Worm (Caenorhabditis elegans): Measurements from ENCODE around the gene tba-8.
A peak's percentile ranks its signal among the peaks of the same experiment; 100 is the strongest.

tba-8 gene

ce11 chrX:9465722-9466132, 7.6 kb upstream of the tba-8 start (continued):
- peak; percentile 100 for TF ChIP-seq lin-40 (tag; optimal IDR thresholded peaks at IDR 0.05)
- peak; percentile 99 for TF ChIP-seq K11D2.4 (GFP tag; IDR thresholded peaks at IDR 0.05)
- TF ChIP-seq ama-1 (optimal IDR thresholded peaks at IDR 0.05), result no peak
- peak in 1 of 2 experiments; percentile 60 for TF ChIP-seq ama-1 (GFP tag; optimal IDR thresholded peaks at IDR 0.05)
- TF ChIP-seq ccch-3 (GFP tag; optimal IDR thresholded peaks at IDR 0.05), result peak; percentile 94
- TF ChIP-seq pbrm-1 (GFP tag; IDR thresholded peaks at IDR 0.05), result peak; percentile 95
- peak; percentile 100 for TF ChIP-seq repo-1 (tag; optimal IDR thresholded peaks at IDR 0.05)
- no peak for TF ChIP-seq him-1 (tag; optimal IDR thresholded peaks at IDR 0.05)
- TF ChIP-seq tbp1 (GFP tag; optimal IDR thresholded peaks at IDR 0.05), result peak; percentile 81
- TF ChIP-seq ztf-18 (tag; optimal IDR thresholded peaks at IDR 0.05), result peak; percentile 64
- peak in 1 of 2 experiments; percentile 72 for TF ChIP-seq rec-8 (tag; optimal IDR thresholded peaks at IDR 0.05)
- peak; percentile 97; the same call in 1 of the 2 replicates for TF ChIP-seq cebp-2 (GFP tag; IDR thresholded peaks at IDR 0.05)
- TF ChIP-seq fkh-3 (tag; optimal IDR thresholded peaks at IDR 0.05), result no peak
- peak; percentile 99 for TF ChIP-seq B0336.3 (GFP tag; IDR thresholded peaks at IDR 0.05)
- TF ChIP-seq K12H6.12 (tag; optimal IDR thresholded peaks at IDR 0.05), result peak; percentile 97
- TF ChIP-seq dpff-1 (tag; optimal IDR thresholded peaks at IDR 0.05), result peak; percentile 93
- TF ChIP-seq attf-3 (GFP tag; conservative IDR thresholded peaks at IDR 0.05), result peak; percentile 54
- no peak for TF ChIP-seq F37B4.10 (GFP tag; IDR thresholded peaks at IDR 0.05)
- peak; percentile 80 for TF ChIP-seq unc-62 (GFP tag; optimal IDR thresholded peaks at IDR 0.05)
- no peak for TF ChIP-seq zfh-2 (GFP tag; conservative IDR thresholded peaks at IDR 0.05)
- TF ChIP-seq dpl-1 (GFP tag; optimal IDR thresholded peaks at IDR 0.05), result no peak
- peak; percentile 98 for TF ChIP-seq Y53G8AR.9 (GFP tag; conservative IDR thresholded peaks at IDR 0.05)
- TF ChIP-seq pha-4 (tag; optimal IDR thresholded peaks at IDR 0.05), result peak; percentile 91
- peak; percentile 96 for TF ChIP-seq chd-7 (tag; optimal IDR thresholded peaks at IDR 0.05)
- TF ChIP-seq Y67H2A.10 (GFP tag; conservative IDR thresholded peaks at IDR 0.05), result peak; percentile 36; the same call in 1 of the 2 replicates
- TF ChIP-seq ceh-58 (GFP tag; IDR thresholded peaks at IDR 0.05), result 0 out of 2 replicates have a peak, but pooled peaks have one; percentile 82
- peak; percentile 98 for TF ChIP-seq dox-1 (GFP tag; IDR thresholded peaks at IDR 0.05)
- TF ChIP-seq Y95B8A.8 (GFP tag; IDR thresholded peaks at IDR 0.05), result peak; percentile 85
- TF ChIP-seq gei-17 (GFP tag; optimal IDR thresholded peaks at IDR 0.05), result peak; percentile 99
- TF ChIP-seq ceh-79 (tag; optimal IDR thresholded peaks at IDR 0.05), result peak; percentile 73
- no peak for TF ChIP-seq nfya-1 (tag; optimal IDR thresholded peaks at IDR 0.05; ENCODE audit: borderline replicate concordance, insufficient read depth)
- TF ChIP-seq rpc-1 (optimal IDR thresholded peaks at IDR 0.05), result peak; percentile 8
- TF ChIP-seq rpc-1 (tag; optimal IDR thresholded peaks at IDR 0.05), result no peak
- no peak for TF ChIP-seq ztf-25 (GFP tag; IDR thresholded peaks at IDR 0.05)
- no peak for TF ChIP-seq Y53F4B.3 (GFP tag; IDR thresholded peaks at IDR 0.05)
- peak; percentile 92 for TF ChIP-seq ztf-22 (GFP tag; optimal IDR thresholded peaks at IDR 0.05)
- TF ChIP-seq unc-130 (GFP tag; optimal IDR thresholded peaks at IDR 0.05), result peak; percentile 60
- peak; percentile 65; the same call in 1 of the 2 replicates for TF ChIP-seq ztf-6 (GFP tag; IDR thresholded peaks at IDR 0.05)
- no peak for TF ChIP-seq hlh-26 (GFP tag; conservative IDR thresholded peaks at IDR 0.05)
- TF ChIP-seq snpc-3.4 (tag; optimal IDR thresholded peaks at IDR 0.05), result peak; percentile 49
- peak; percentile 63 for TF ChIP-seq B0261.1 (tag; optimal IDR thresholded peaks at IDR 0.05)
- TF ChIP-seq F49E8.2 (tag; optimal IDR thresholded peaks at IDR 0.05; ENCODE audit: insufficient read depth), result no peak

All from whole organism, young adult.